Fruit fly (Drosophila melanogaster) whole organism, embryonic: ENCODE data around the gene CG14096.

Experiments
- Asciz ChIP-seq: fragments of 200-800 bp; sonication (Bioruptor generic); optimal IDR thresholded peaks from 2 replicates; lab custom pipeline; 2017; ENCODE audit warnings: missing biosample characterization, mild to moderate bottlenecking, missing genetic modification characterization, missing genetic modification reagents
- BEAF-32 ChIP-seq: fragments of 200-800 bp; sonication (Bioruptor generic); optimal IDR thresholded peaks from 3 replicates; lab custom pipeline; 2017; ENCODE audit warnings: missing biosample characterization, missing genetic modification characterization, mild to moderate bottlenecking, moderate library complexity, missing genetic modification reagents
- CG10321 ChIP-seq: fragments of 200-800 bp; sonication (Bioruptor generic); IDR thresholded peaks from 2 replicates; pipeline ENCODE4 v1.3.6; 2022; ENCODE audit warnings: missing biosample characterization, missing genetic modification characterization
- CG15073 ChIP-seq: fragments of 200-800 bp; sonication (Bioruptor generic); optimal IDR thresholded peaks from 2 replicates; lab custom pipeline; 2016; ENCODE audit warnings: missing biosample characterization, missing genetic modification characterization
- CG15696 ChIP-seq: fragments of 200-800 bp; sonication (Bioruptor generic); optimal IDR thresholded peaks from 2 replicates; lab custom pipeline; 2019; ENCODE audit warnings: missing biosample characterization, mild to moderate bottlenecking, missing genetic modification characterization, moderate library complexity
- CG33557 ChIP-seq: fragments of 200-800 bp; sonication (Bioruptor generic); optimal IDR thresholded peaks from 2 replicates; lab custom pipeline; 2019; ENCODE audit warnings: missing biosample characterization, mild to moderate bottlenecking, missing genetic modification characterization, moderate library complexity
- CG3407 ChIP-seq: fragments of 200-800 bp; sonication (Bioruptor generic); optimal IDR thresholded peaks from 2 replicates; lab custom pipeline; 2018; ENCODE audit warnings: missing biosample characterization, mild to moderate bottlenecking, missing genetic modification characterization
- CG34224 ChIP-seq: fragments of 200-800 bp; sonication (Bioruptor generic); IDR thresholded peaks from 3 replicates; pipeline ENCODE4 v1.3.6; 2022; ENCODE audit warnings: missing biosample characterization, missing genetic modification characterization; ENCODE audit not compliant: partially characterized antibody
- CG42726 ChIP-seq: fragments of 200-800 bp; sonication (Bioruptor generic); IDR thresholded peaks from 2 replicates; pipeline ENCODE4 v1.3.6; 2022; ENCODE audit warnings: missing biosample characterization, missing genetic modification characterization; ENCODE audit not compliant: partially characterized antibody
- CG5180 ChIP-seq: fragments of 200-800 bp; sonication (Bioruptor generic); optimal IDR thresholded peaks from 3 replicates; lab custom pipeline; 2017; ENCODE audit warnings: missing biosample characterization, missing genetic modification characterization, mild to moderate bottlenecking, moderate library complexity, missing genetic modification reagents
- CG8281 ChIP-seq: fragments of 200-800 bp; sonication (Bioruptor generic); optimal IDR thresholded peaks from 2 replicates; lab custom pipeline; 2018; ENCODE audit warnings: missing biosample characterization, mild to moderate bottlenecking, missing genetic modification characterization, moderate library complexity
- CG8359 ChIP-seq: fragments of 200-800 bp; sonication (Bioruptor generic); optimal IDR thresholded peaks from 2 replicates; lab custom pipeline; 2017; ENCODE audit warnings: missing biosample characterization, mild to moderate bottlenecking, missing genetic modification characterization, borderline replicate concordance
- CG9797 ChIP-seq: fragments of 200-800 bp; sonication (Bioruptor generic); optimal IDR thresholded peaks from 3 replicates; lab custom pipeline; 2018; ENCODE audit warnings: missing biosample characterization, mild to moderate bottlenecking, missing genetic modification characterization
- CTCF ChIP-seq: fragments of 200-800 bp; sonication (Bioruptor generic); optimal IDR thresholded peaks from 2 replicates; lab custom pipeline; 2017; ENCODE audit warnings: missing biosample characterization, mild to moderate bottlenecking, missing genetic modification characterization, moderate library complexity
- CrebB ChIP-seq: fragments of 200-800 bp; sonication (Bioruptor generic); optimal IDR thresholded peaks from 3 replicates; lab custom pipeline; 2018; ENCODE audit warnings: missing biosample characterization, mild to moderate bottlenecking, missing genetic modification characterization
- Dp ChIP-seq: fragments of 200-800 bp; sonication (Bioruptor generic); optimal IDR thresholded peaks from 2 replicates; lab custom pipeline; 2018; ENCODE audit warnings: missing biosample characterization, mild to moderate bottlenecking, missing genetic modification characterization, moderate library complexity
- Elba2 ChIP-seq: fragments of 200-800 bp; sonication (Bioruptor generic); optimal IDR thresholded peaks from 3 replicates; lab custom pipeline; 2016; ENCODE audit warnings: missing biosample characterization, missing genetic modification characterization
- HLHmδ ChIP-seq: fragments of 200-800 bp; sonication (Bioruptor generic); optimal IDR thresholded peaks from 2 replicates; lab custom pipeline; 2018; ENCODE audit warnings: missing biosample characterization, mild to moderate bottlenecking, missing genetic modification characterization, moderate library complexity
- HmgZ ChIP-seq: fragments of 200-800 bp; sonication (Bioruptor generic); optimal IDR thresholded peaks from 2 replicates; lab custom pipeline; 2018; ENCODE audit warnings: missing biosample characterization, mild to moderate bottlenecking, missing genetic modification characterization
- Lpt ChIP-seq: fragments of >200 bp; optimal IDR thresholded peaks from 2 replicates; lab custom pipeline; 2018; ENCODE audit warnings: missing biosample characterization, missing genetic modification characterization
- Mrtf ChIP-seq: fragments of 200-800 bp; sonication (Bioruptor generic); IDR thresholded peaks from 3 replicates; pipeline ENCODE4 v1.3.6; 2022; ENCODE audit warnings: missing biosample characterization, missing genetic modification characterization
- NC2β ChIP-seq: fragments of 200-800 bp; sonication (Bioruptor generic); optimal IDR thresholded peaks from 2 replicates; lab custom pipeline; 2016; ENCODE audit warnings: missing biosample characterization, missing genetic modification characterization
- PHDP ChIP-seq: fragments of 200-800 bp; sonication (Bioruptor generic); optimal IDR thresholded peaks from 3 replicates; lab custom pipeline; 2018; ENCODE audit warnings: missing biosample characterization, mild to moderate bottlenecking, missing genetic modification characterization, moderate library complexity
- Rfx ChIP-seq: fragments of 200-800 bp; sonication (Bioruptor generic); IDR thresholded peaks from 2 replicates; pipeline ENCODE4 v1.3.6; 2022; ENCODE audit warnings: missing biosample characterization, missing genetic modification characterization
- Six4 ChIP-seq: fragments of 200-800 bp; sonication (Bioruptor generic); optimal IDR thresholded peaks from 2 replicates; lab custom pipeline; 2016; ENCODE audit warnings: missing biosample characterization, missing genetic modification characterization
- Trl ChIP-seq, 3 experiments: fragments of >200 bp in 2 of 3; fragments of 200-800 bp in 1 of 3; sonication (Bioruptor generic) in 1 of 3; optimal IDR thresholded peaks; 2 replicates in 1 of 3; 3 replicates in 2 of 3; lab custom pipeline; 2016 to 2017; ENCODE audit warnings: missing biosample characterization in 1 of 3, missing genetic modification characterization in 1 of 3
- Xbp1 ChIP-seq: fragments of 200-800 bp; sonication (Bioruptor generic); optimal IDR thresholded peaks from 3 replicates; lab custom pipeline; 2016; ENCODE audit warnings: missing biosample characterization, mild to moderate bottlenecking, missing genetic modification characterization
- ash1 ChIP-seq: fragments of 200-800 bp; sonication (Bioruptor generic); optimal IDR thresholded peaks from 2 replicates; lab custom pipeline; 2018; ENCODE audit warnings: missing biosample characterization, mild to moderate bottlenecking, missing genetic modification characterization
- bigmax ChIP-seq: fragments of 200-800 bp; sonication (Bioruptor generic); optimal IDR thresholded peaks from 2 replicates; lab custom pipeline; 2018; ENCODE audit warnings: missing biosample characterization, mild to moderate bottlenecking, missing genetic modification characterization
- bowl ChIP-seq: fragments of 200-800 bp; sonication (Bioruptor generic); IDR thresholded peaks from 2 replicates; pipeline ENCODE4 v1.3.6; 2022; ENCODE audit warnings: missing biosample characterization, missing genetic modification characterization
- cas ChIP-seq: fragments of 200-800 bp; sonication (Bioruptor generic); IDR thresholded peaks from 2 replicates; pipeline ENCODE4 v1.3.6; 2022; ENCODE audit warnings: missing biosample characterization, missing genetic modification characterization
- cwo ChIP-seq: fragments of 200-800 bp; sonication (Bioruptor generic); optimal IDR thresholded peaks from 3 replicates; lab custom pipeline; 2017; ENCODE audit warnings: missing biosample characterization, missing genetic modification characterization, mild to moderate bottlenecking, moderate library complexity, missing genetic modification reagents
- dmrt11E ChIP-seq: fragments of 200-800 bp; sonication (Bioruptor generic); optimal IDR thresholded peaks from 3 replicates; lab custom pipeline; 2018; ENCODE audit warnings: missing biosample characterization, mild to moderate bottlenecking, missing genetic modification characterization, moderate library complexity
- dpn ChIP-seq, 2 experiments: fragments of 200-800 bp; sonication (Bioruptor generic); optimal IDR thresholded peaks; 3 replicates each; lab custom pipeline; 2016; ENCODE audit warnings: missing biosample characterization in 2 of 2, missing genetic modification characterization in 2 of 2
- eve ChIP-seq, 2 experiments: fragments of >200 bp; optimal IDR thresholded peaks; 2 replicates each; lab custom pipeline; 2017; ENCODE audit warnings: missing biosample characterization in 2 of 2, missing genetic modification characterization in 2 of 2
- ftz-f1 ChIP-seq: fragments of 200-800 bp; sonication (Bioruptor generic); optimal IDR thresholded peaks from 2 replicates; lab custom pipeline; 2016; ENCODE audit warnings: missing biosample characterization, missing genetic modification characterization
- gcm ChIP-seq: fragments of 200-800 bp; sonication (Bioruptor generic); optimal IDR thresholded peaks from 2 replicates; lab custom pipeline; 2019; ENCODE audit warnings: missing biosample characterization, mild to moderate bottlenecking, missing genetic modification characterization, moderate library complexity
- gem ChIP-seq: fragments of 200-800 bp; sonication (Bioruptor generic); optimal IDR thresholded peaks from 2 replicates; lab custom pipeline; 2019; ENCODE audit warnings: missing biosample characterization, mild to moderate bottlenecking, missing genetic modification characterization, moderate library complexity
- hth ChIP-seq: fragments of >200 bp; optimal IDR thresholded peaks from 2 replicates; lab custom pipeline; 2017; ENCODE audit warnings: inconsistent platforms
- knrl ChIP-seq: fragments of 200-800 bp; sonication (Bioruptor generic); IDR thresholded peaks from 3 replicates; pipeline ENCODE4 v1.3.6; 2022; ENCODE audit warnings: missing biosample characterization, missing genetic modification characterization; ENCODE audit not compliant: partially characterized antibody
- nom ChIP-seq: fragments of 200-800 bp; sonication (Bioruptor generic); optimal IDR thresholded peaks from 2 replicates; lab custom pipeline; 2017; ENCODE audit warnings: missing biosample characterization, missing genetic modification characterization, mild to moderate bottlenecking, moderate library complexity, missing genetic modification reagents
- oc ChIP-seq: fragments of 200-800 bp; sonication (Bioruptor generic); optimal IDR thresholded peaks from 2 replicates; lab custom pipeline; 2018; ENCODE audit warnings: missing biosample characterization, mild to moderate bottlenecking, missing genetic modification characterization, moderate library complexity
- ranshi ChIP-seq: fragments of 200-800 bp; sonication (Bioruptor generic); IDR thresholded peaks from 2 replicates; pipeline ENCODE4 v1.3.6; 2022; ENCODE audit warnings: missing biosample characterization, missing genetic modification characterization
- row ChIP-seq: fragments of 200-800 bp; sonication (Bioruptor generic); IDR thresholded peaks from 3 replicates; pipeline ENCODE4 v1.3.6; 2022; ENCODE audit warnings: missing biosample characterization, missing genetic modification characterization
- salm ChIP-seq: fragments of 200-800 bp; sonication (Bioruptor generic); optimal IDR thresholded peaks from 2 replicates; lab custom pipeline; 2018; ENCODE audit warnings: missing biosample characterization, mild to moderate bottlenecking, missing genetic modification characterization
- shn ChIP-seq: fragments of 200-800 bp; sonication (Bioruptor generic); optimal IDR thresholded peaks from 3 replicates; lab custom pipeline; 2016; ENCODE audit warnings: missing biosample characterization, missing genetic modification characterization
- tio ChIP-seq: fragments of 200-800 bp; sonication (Bioruptor generic); optimal IDR thresholded peaks from 2 replicates; lab custom pipeline; 2017; ENCODE audit warnings: missing biosample characterization, missing genetic modification characterization, inconsistent platforms
- trem ChIP-seq: fragments of 200-800 bp; optimal IDR thresholded peaks from 3 replicates; lab custom pipeline; 2019; ENCODE audit warnings: missing biosample characterization, mild to moderate bottlenecking, missing genetic modification characterization, moderate library complexity
- unpg ChIP-seq: fragments of 200-800 bp; sonication (Bioruptor generic); optimal IDR thresholded peaks from 3 replicates; lab custom pipeline; 2018; ENCODE audit warnings: missing biosample characterization, mild to moderate bottlenecking, missing genetic modification characterization, moderate library complexity
- zf30C ChIP-seq: fragments of 200-800 bp; sonication (Bioruptor generic); optimal IDR thresholded peaks from 3 replicates; lab custom pipeline; 2018; ENCODE audit warnings: missing biosample characterization, mild to moderate bottlenecking, missing genetic modification characterization

CG14096 gene

DNA sequence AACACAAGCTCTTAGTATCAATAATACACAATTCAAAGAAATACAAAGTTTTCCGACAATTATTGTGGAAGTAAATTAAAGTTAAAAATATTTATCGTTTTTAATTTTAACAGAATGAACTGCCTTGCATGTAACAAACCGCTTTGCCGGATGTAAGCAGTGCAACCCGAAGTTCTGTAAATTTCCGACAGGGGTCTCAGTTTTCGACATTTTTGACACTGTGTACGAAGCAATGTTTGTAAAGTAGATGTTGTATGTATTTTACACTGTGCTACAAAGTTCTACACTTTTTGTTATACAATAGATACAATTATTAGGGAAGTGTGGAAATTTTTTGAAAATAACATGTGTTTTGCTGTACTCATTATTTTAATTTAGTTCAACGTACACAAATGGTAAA, 49.7 kb upstream of the CG14096 start (continued):
- TF ChIP-seq oc (tag; lab: Kevin White, UChicago) = peak; percentile 44
- no peak for TF ChIP-seq eve (GFP tag; optimal IDR thresholded peaks at IDR 0.05; lab: Kevin White, UChicago)
- peak; percentile 65 for TF ChIP-seq tio (GFP tag; lab: Kevin White, UChicago)
- no peak for TF ChIP-seq Trl (optimal IDR thresholded peaks at IDR 0.05; lab: Kevin White, UChicago)
- TF ChIP-seq Trl (GFP tag; optimal IDR thresholded peaks at IDR 0.05; lab: Kevin White, UChicago) = peak; percentile 98
- peak; percentile 8 for TF ChIP-seq Elba2 (GFP tag; lab: Kevin White, UChicago)
- TF ChIP-seq Asciz (GFP tag; lab: Kevin White, UChicago) = peak; percentile 74
- TF ChIP-seq ranshi = peak; percentile 89
- peak; percentile 81 for TF ChIP-seq gem (tag; lab: Kevin White, UChicago)
- TF ChIP-seq CrebB = peak; percentile 48
- TF ChIP-seq HLHmδ (GFP tag; lab: Kevin White, UChicago) = peak; percentile 74
- peak; percentile 75 for TF ChIP-seq CG15696 (tag; lab: Kevin White, UChicago)
- TF ChIP-seq CG8359 (GFP tag; lab: Kevin White, UChicago) = peak; percentile 78
- peak; percentile 77 for TF ChIP-seq Six4 (GFP tag; lab: Kevin White, UChicago)
- TF ChIP-seq Rfx (GFP tag; lab: Robert Waterston, UW) = peak; percentile 98
- peak; percentile 75; the same call in 1 of the 2 replicates for TF ChIP-seq CG42726 (GFP tag; lab: Robert Waterston, UW)
- no peak for TF ChIP-seq Lpt
- peak; percentile 43 for TF ChIP-seq ftz-f1 (GFP tag; lab: Kevin White, UChicago)
- TF ChIP-seq gcm = no peak
- no peak for TF ChIP-seq Dp (GFP tag; lab: Kevin White, UChicago)
- no peak for TF ChIP-seq CG9797
- TF ChIP-seq CG3407 (GFP tag; lab: Kevin White, UChicago) = peak; percentile 86
- TF ChIP-seq cas = peak; percentile 84; the same call in 1 of the 2 replicates
- TF ChIP-seq salm (tag; lab: Kevin White, UChicago) = no peak
- TF ChIP-seq zf30C (GFP tag; lab: Kevin White, UChicago) = no peak
- TF ChIP-seq NC2β (GFP tag; lab: Kevin White, UChicago) = peak; percentile 93
- TF ChIP-seq trem (tag; lab: Kevin White, UChicago) = peak; percentile 75
- TF ChIP-seq PHDP (tag; lab: Kevin White, UChicago) = no peak
- peak; percentile 30 for TF ChIP-seq bigmax
- peak; percentile 92 for TF ChIP-seq Mrtf (GFP tag; lab: Robert Waterston, UW)
- no peak for TF ChIP-seq CG15073 (GFP tag; lab: Kevin White, UChicago)
- no peak for TF ChIP-seq CG34224 (GFP tag; lab: Robert Waterston, UW)
- peak; percentile 79 for TF ChIP-seq dmrt11E (tag; lab: Kevin White, UChicago)
- TF ChIP-seq HmgZ = peak; percentile 85
- no peak; the same call in 1 of the 3 replicates for TF ChIP-seq row (GFP tag; lab: Robert Waterston, UW)
- TF ChIP-seq Xbp1 (GFP tag; lab: Kevin White, UChicago) = peak; percentile 90
- TF ChIP-seq dpn (GFP tag; optimal IDR thresholded peaks at IDR 0.05; lab: Kevin White, UChicago) = peak; percentile 68 to 97
- TF ChIP-seq shn = peak; percentile 86
- peak; percentile 74 for TF ChIP-seq knrl
- peak; percentile 61; the same call in 1 of the 2 replicates for TF ChIP-seq bowl
- peak; percentile 86 for TF ChIP-seq ash1
- TF ChIP-seq CG8281 (tag; lab: Kevin White, UChicago) = peak; percentile 61
- peak; percentile 48 for TF ChIP-seq cwo (GFP tag; lab: Kevin White, UChicago)
- TF ChIP-seq CG10321 (GFP tag; lab: Robert Waterston, UW) = peak; percentile 74
- no peak for TF ChIP-seq hth
- TF ChIP-seq CG33557 (GFP tag; lab: Kevin White, UChicago) = peak; percentile 59
- TF ChIP-seq unpg = peak; percentile 88
- no peak for TF ChIP-seq BEAF-32 (GFP tag; lab: Kevin White, UChicago)
- TF ChIP-seq CTCF (GFP tag; lab: Kevin White, UChicago) = peak; percentile 94
- TF ChIP-seq nom (GFP tag; lab: Kevin White, UChicago) = no peak
- peak; percentile 67 for TF ChIP-seq CG5180
